Worm (Caenorhabditis elegans): Measurements from ENCODE around the gene nspg-13.

DNA sequence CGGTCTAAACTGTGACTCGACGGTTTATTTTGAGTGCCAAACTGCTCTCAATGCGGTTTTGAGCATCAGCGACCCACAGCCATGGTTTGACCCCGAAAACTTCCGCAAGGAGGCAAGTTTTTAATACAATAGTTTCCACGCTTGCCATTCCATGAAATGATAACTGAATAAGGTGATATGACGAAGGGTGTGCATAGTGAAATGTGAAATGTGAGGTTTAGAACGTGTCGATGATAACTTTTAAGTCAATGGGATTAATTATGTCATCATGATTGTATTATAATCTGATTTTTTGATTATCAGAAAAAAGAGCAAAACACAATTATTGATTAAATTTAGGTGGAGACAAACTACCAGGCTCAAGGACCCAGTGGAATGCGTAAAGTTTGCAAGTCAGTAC is 326 bp downstream of the nspg-13 start:
- TF ChIP-seq ref-1 (GFP tag; conservative IDR thresholded peaks at IDR 0.05) = no peak
- no peak for TF ChIP-seq tab-1 (GFP tag; IDR thresholded peaks at IDR 0.05)
- no peak for TF ChIP-seq flt-1 (GFP tag; IDR thresholded peaks at IDR 0.05)
- TF ChIP-seq klf-2 (GFP tag; conservative IDR thresholded peaks at IDR 0.05) = no peak
- TF ChIP-seq cog-1 (tag; optimal IDR thresholded peaks at IDR 0.05) = no peak
- no peak for TF ChIP-seq ztf-23 (GFP tag; IDR thresholded peaks at IDR 0.05)
- no peak for TF ChIP-seq ztf-29 (GFP tag; IDR thresholded peaks at IDR 0.05)
